Fruit fly (Drosophila melanogaster): Measurements from ENCODE around the gene Osi11.

The Osi11 gene

dm6 chr3R:6226156-6226555 lies 42.4 kb downstream of the Osi11 start:
- TF ChIP-seq cnc (optimal IDR thresholded peaks at IDR 0.05) (no peak), ovo (GFP tag; optimal IDR thresholded peaks at IDR 0.05) (no peak), Hr96 (GFP tag; optimal IDR thresholded peaks at IDR 0.05) (no peak), CG7045 (GFP tag; optimal IDR thresholded peaks at IDR 0.05) (no peak), Crg-1 (GFP tag; optimal IDR thresholded peaks at IDR 0.05) (no peak), toe (GFP tag; optimal IDR thresholded peaks at IDR 0.05) (no peak), CG5204 (GFP tag; optimal IDR thresholded peaks at IDR 0.05) (no peak), Mnt (GFP tag; optimal IDR thresholded peaks at IDR 0.05) (no peak), CG11617 (GFP tag; optimal IDR thresholded peaks at IDR 0.05) (no peak), Clk (GFP tag; optimal IDR thresholded peaks at IDR 0.05) (no peak), tj (GFP tag; optimal IDR thresholded peaks at IDR 0.05) (no peak), CG14711 (tag; optimal IDR thresholded peaks at IDR 0.05) (no peak), CG7101 (tag; optimal IDR thresholded peaks at IDR 0.05) (no peak), cic (GFP tag; optimal IDR thresholded peaks at IDR 0.05) (no peak), CG1620 (GFP tag; optimal IDR thresholded peaks at IDR 0.05) (no peak), pad (GFP tag; optimal IDR thresholded peaks at IDR 0.05) (no peak), kay (GFP tag; ENCODE audit: borderline replicate concordance) (no peak), bab1 (GFP tag; optimal IDR thresholded peaks at IDR 0.05) (no peak), CG12768 (GFP tag; optimal IDR thresholded peaks at IDR 0.05) (no peak), CG33017 (tag; optimal IDR thresholded peaks at IDR 0.05) (no peak)

- TF ChIP-seq Crg-1 (GFP tag; optimal IDR thresholded peaks at IDR 0.05) (no peak), CG33017 (tag; optimal IDR thresholded peaks at IDR 0.05) (no peak), cnc (optimal IDR thresholded peaks at IDR 0.05) (no peak), CG12768 (GFP tag; optimal IDR thresholded peaks at IDR 0.05) (no peak), pad (GFP tag; optimal IDR thresholded peaks at IDR 0.05) (no peak), Clk (GFP tag; optimal IDR thresholded peaks at IDR 0.05) (no peak)
Measured at dm6 chr3R:6222119-6222518, 46.4 kb downstream of the Osi11 start.

- TF ChIP-seq CG5204 (GFP tag; optimal IDR thresholded peaks at IDR 0.05) (no peak), CG1620 (GFP tag; optimal IDR thresholded peaks at IDR 0.05) (no peak), cic (GFP tag; optimal IDR thresholded peaks at IDR 0.05) (no peak), CG33017 (tag; optimal IDR thresholded peaks at IDR 0.05) (no peak), Mnt (GFP tag; optimal IDR thresholded peaks at IDR 0.05) (no peak), Hr96 (GFP tag; optimal IDR thresholded peaks at IDR 0.05) (no peak), bab1 (GFP tag; optimal IDR thresholded peaks at IDR 0.05) (no peak), CG7101 (tag; optimal IDR thresholded peaks at IDR 0.05) (no peak), CG12768 (GFP tag; optimal IDR thresholded peaks at IDR 0.05) (no peak), ovo (GFP tag; optimal IDR thresholded peaks at IDR 0.05) (no peak), Crg-1 (GFP tag; optimal IDR thresholded peaks at IDR 0.05) (no peak), Clk (GFP tag; optimal IDR thresholded peaks at IDR 0.05) (no peak), tj (GFP tag; optimal IDR thresholded peaks at IDR 0.05) (no peak)
Measured at dm6 chr3R:6221681-6222080, 46.9 kb downstream of the Osi11 start, which contains the start of gene Osi4. Osi4 (minus strand) TSS chr3R:6221781.

Data from whole organism, adult.